Fruit fly (Drosophila melanogaster) whole organism, embryonic: ENCODE results near the gene Rtnl1.

ENCODE experiments used
- Awh ChIP-seq: fragments of 200-800 bp; sonication (Bioruptor generic); IDR thresholded peaks from 2 replicates; pipeline ENCODE4, ENCODE4 v1.3.6; 2022; ENCODE audit warnings: missing biosample characterization, missing genetic modification characterization
- CG12236 ChIP-seq: fragments of 200-800 bp; sonication (Bioruptor generic); optimal IDR thresholded peaks from 2 replicates; lab custom pipeline; 2016; ENCODE audit warnings: missing biosample characterization, missing genetic modification characterization
- CG13287 ChIP-seq: fragments of 200-800 bp; sonication (Bioruptor generic); IDR thresholded peaks from 2 replicates; pipeline ENCODE4 v1.3.6; 2022; ENCODE audit warnings: missing biosample characterization, missing genetic modification characterization; ENCODE audit not compliant: partially characterized antibody
- CG18011 ChIP-seq: fragments of 200-800 bp; sonication (Bioruptor generic); optimal IDR thresholded peaks from 2 replicates; lab custom pipeline; 2017; ENCODE audit warnings: missing biosample characterization, missing genetic modification characterization, mild to moderate bottlenecking, moderate library complexity, missing genotype
- CG3281 ChIP-seq: fragments of 200-800 bp; sonication (Bioruptor generic); optimal IDR thresholded peaks from 3 replicates; lab custom pipeline; 2017; ENCODE audit warnings: missing biosample characterization, mild to moderate bottlenecking, missing genetic modification characterization
- CG6254 ChIP-seq: fragments of 200-800 bp; sonication (Bioruptor generic); optimal IDR thresholded peaks from 3 replicates; lab custom pipeline; 2017; ENCODE audit warnings: mild to moderate bottlenecking, missing biosample characterization, missing genetic modification reagents, missing genetic modification characterization
- CG7357 ChIP-seq: fragments of 200-800 bp; sonication (Bioruptor generic); IDR thresholded peaks from 3 replicates; pipeline ENCODE4 v1.3.6; 2022; ENCODE audit warnings: missing biosample characterization, missing genetic modification characterization
- CG8765 ChIP-seq: fragments of 200-800 bp; sonication (Bioruptor generic); IDR thresholded peaks from 2 replicates; pipeline ENCODE4 v1.3.6; 2022; ENCODE audit warnings: missing biosample characterization, missing genetic modification characterization
- Deaf1 ChIP-seq: fragments of 200-800 bp; optimal IDR thresholded peaks from 3 replicates; lab custom pipeline; 2019; ENCODE audit warnings: missing biosample characterization, mild to moderate bottlenecking, missing genetic modification characterization, moderate library complexity
- Dfd ChIP-seq, 2 experiments: fragments of >200 bp; optimal IDR thresholded peaks; 2 replicates each; lab custom pipeline; 2017; ENCODE audit warnings: missing biosample characterization in 2 of 2, missing genetic modification characterization in 2 of 2
- Dp ChIP-seq: fragments of 200-800 bp; sonication (Bioruptor generic); optimal IDR thresholded peaks from 2 replicates; lab custom pipeline; 2018; ENCODE audit warnings: missing biosample characterization, mild to moderate bottlenecking, missing genetic modification characterization, moderate library complexity
- E2f1 ChIP-seq: fragments of 200-800 bp; sonication (Bioruptor generic); IDR thresholded peaks from 2 replicates; pipeline ENCODE4 v1.3.6; 2022; ENCODE audit warnings: missing biosample characterization, missing genetic modification characterization
- E2f2 ChIP-seq: fragments of 200-800 bp; sonication (Bioruptor generic); IDR thresholded peaks from 2 replicates; pipeline ENCODE4 v1.3.6; 2022; ENCODE audit warnings: missing biosample characterization, missing genetic modification characterization
- HHEX ChIP-seq: fragments of 200-800 bp; sonication (Bioruptor generic); optimal IDR thresholded peaks from 3 replicates; lab custom pipeline; 2017; ENCODE audit warnings: missing biosample characterization, mild to moderate bottlenecking, missing genetic modification characterization, missing genetic modification reagents
- Hsf ChIP-seq: fragments of 200-800 bp; sonication (Bioruptor generic); optimal IDR thresholded peaks from 3 replicates; lab custom pipeline; 2016; ENCODE audit warnings: missing biosample characterization, missing genetic modification characterization
- MBD-R2 ChIP-seq: fragments of 200-800 bp; sonication (Bioruptor generic); IDR thresholded peaks from 2 replicates; pipeline ENCODE4 v1.3.6; 2022; ENCODE audit warnings: missing biosample characterization, missing genetic modification characterization
- Med ChIP-seq: fragments of 200-800 bp; sonication (Bioruptor generic); peaks from one replicate; lab custom pipeline; 2016; ENCODE audit warnings: missing biosample characterization, missing genetic modification characterization, mild to moderate bottlenecking, inconsistent platforms, moderate library complexity
- Taf1 ChIP-seq: fragments of 200-800 bp; sonication (Bioruptor generic); IDR thresholded peaks from 2 replicates; pipeline ENCODE4 v1.3.6; 2022; ENCODE audit warnings: missing biosample characterization, missing genetic modification characterization
- btn ChIP-seq: fragments of 200-800 bp; sonication (Bioruptor generic); optimal IDR thresholded peaks from 2 replicates; lab custom pipeline; 2016; ENCODE audit warnings: missing biosample characterization, missing genetic modification characterization
- chinmo ChIP-seq: fragments of 200-800 bp; sonication (Bioruptor generic); IDR thresholded peaks from 4 replicates; pipeline ENCODE4 v1.3.6; 2022; ENCODE audit warnings: missing biosample characterization, missing genetic modification characterization; ENCODE audit not compliant: partially characterized antibody
- crol ChIP-seq: fragments of 200-800 bp; sonication (Bioruptor generic); IDR thresholded peaks from 2 replicates; pipeline ENCODE4 v1.3.6; 2022; ENCODE audit warnings: missing biosample characterization, missing genetic modification characterization
- crp ChIP-seq, 2 experiments: fragments of 200-800 bp; sonication (Bioruptor generic); optimal IDR thresholded peaks; 2 replicates in 1 of 2; 3 replicates in 1 of 2; lab custom pipeline; 2017; ENCODE audit warnings: missing biosample characterization in 2 of 2, missing genetic modification characterization in 2 of 2, mild to moderate bottlenecking in 1 of 2, moderate library complexity in 1 of 2
- danr ChIP-seq: fragments of 200-800 bp; sonication (Bioruptor generic); IDR thresholded peaks from 2 replicates; pipeline ENCODE4 v1.3.6; 2022; ENCODE audit warnings: missing biosample characterization, missing genetic modification characterization
- fd102C ChIP-seq: fragments of 200-800 bp; sonication (Bioruptor generic); optimal IDR thresholded peaks from 2 replicates; lab custom pipeline; 2018; ENCODE audit warnings: missing biosample characterization, mild to moderate bottlenecking, missing genetic modification characterization, moderate library complexity
- fd3F ChIP-seq: fragments of 200-800 bp; sonication (Bioruptor generic); optimal IDR thresholded peaks from 2 replicates; lab custom pipeline; 2018; ENCODE audit warnings: missing biosample characterization, mild to moderate bottlenecking, missing genetic modification characterization, moderate library complexity
- ftz-f1 ChIP-seq: fragments of 200-800 bp; sonication (Bioruptor generic); optimal IDR thresholded peaks from 2 replicates; lab custom pipeline; 2016; ENCODE audit warnings: missing biosample characterization, missing genetic modification characterization
- gem ChIP-seq: fragments of 200-800 bp; sonication (Bioruptor generic); optimal IDR thresholded peaks from 2 replicates; lab custom pipeline; 2019; ENCODE audit warnings: missing biosample characterization, mild to moderate bottlenecking, missing genetic modification characterization, moderate library complexity
- hkb ChIP-seq, 2 experiments: fragments of 200-800 bp in 1 of 2; fragments of >200 bp in 1 of 2; sonication (Bioruptor generic) in 1 of 2; IDR thresholded peaks in 1 of 2; optimal IDR thresholded peaks in 1 of 2; 2 replicates each; pipeline versions ENCODE4 v1.3.6 to Lab custom; 2017 to 2022; ENCODE audit warnings: missing biosample characterization in 1 of 2, missing genetic modification characterization in 1 of 2
- oc ChIP-seq: fragments of 200-800 bp; sonication (Bioruptor generic); optimal IDR thresholded peaks from 2 replicates; lab custom pipeline; 2018; ENCODE audit warnings: missing biosample characterization, mild to moderate bottlenecking, missing genetic modification characterization, moderate library complexity
- pum ChIP-seq: fragments of 200-800 bp; sonication (Bioruptor generic); optimal IDR thresholded peaks from 2 replicates; lab custom pipeline; 2016; ENCODE audit warnings: missing biosample characterization, missing genetic modification characterization
- pzg ChIP-seq: fragments of 200-800 bp; sonication (Bioruptor generic); optimal IDR thresholded peaks from 3 replicates; lab custom pipeline; 2018; ENCODE audit warnings: missing biosample characterization, mild to moderate bottlenecking, missing genetic modification characterization, moderate library complexity
- ranshi ChIP-seq: fragments of 200-800 bp; sonication (Bioruptor generic); IDR thresholded peaks from 2 replicates; pipeline ENCODE4 v1.3.6; 2022; ENCODE audit warnings: missing biosample characterization, missing genetic modification characterization
- schlank ChIP-seq: fragments of 200-800 bp; sonication (Bioruptor generic); optimal IDR thresholded peaks from 2 replicates; lab custom pipeline; 2018; ENCODE audit warnings: missing biosample characterization, mild to moderate bottlenecking, missing genetic modification characterization
- slou ChIP-seq: fragments of 200-800 bp; sonication (Bioruptor generic); optimal IDR thresholded peaks from 3 replicates; lab custom pipeline; 2016; ENCODE audit warnings: missing biosample characterization, missing genetic modification characterization
- tap ChIP-seq: fragments of 200-800 bp; optimal IDR thresholded peaks from 3 replicates; lab custom pipeline; 2019; ENCODE audit warnings: missing biosample characterization, mild to moderate bottlenecking, missing genetic modification characterization, moderate library complexity
- tll ChIP-seq, 2 experiments: fragments of 200-800 bp in 1 of 2; fragments of >200 bp in 1 of 2; sonication (Bioruptor generic) in 1 of 2; optimal IDR thresholded peaks; 2 replicates each; lab custom pipeline; 2017 to 2019; ENCODE audit warnings: missing biosample characterization in 2 of 2, missing genetic modification characterization in 2 of 2, mild to moderate bottlenecking in 1 of 2, moderate library complexity in 1 of 2

The Rtnl1 gene

dm6 chr2L:4981278-4981966 is 28.1 kb downstream of the Rtnl1 start, which contains the start of the genes CG8892 and CG34126 (continued):
- TF ChIP-seq ftz-f1 (GFP tag; lab: Kevin White, UChicago) (peak; percentile 92), Hsf (GFP tag; lab: Kevin White, UChicago) (peak; percentile 99), btn (GFP tag; lab: Kevin White, UChicago) (peak; percentile 64), CG12236 (peak; percentile 87), Deaf1 (peak; percentile 81), fd102C (GFP tag; lab: Kevin White, UChicago) (peak; percentile 68), Awh (GFP tag; lab: Robert Waterston, UW) (peak; percentile 81), fd3F (GFP tag; lab: Kevin White, UChicago) (peak; percentile 95), E2f1 (GFP tag; lab: Robert Waterston, UW) (peak; percentile 94), CG7357 (GFP tag; lab: Robert Waterston, UW) (peak; percentile 92), oc (peak; percentile 89), slou (peak; percentile 98), HHEX (GFP tag; lab: Kevin White, UChicago) (peak; percentile 97), CG8765 (GFP tag; lab: Robert Waterston, UW) (peak; percentile 94), tll (GFP tag; optimal IDR thresholded peaks at IDR 0.05; lab: Kevin White, UChicago) (peak; percentile 67 to 95)

- TF ChIP-seq crp (GFP tag; optimal IDR thresholded peaks at IDR 0.05; lab: Kevin White, UChicago) (peak in 1 of 2 experiments; percentile 83), MBD-R2 (peak; percentile 52), E2f2 (GFP tag; lab: Robert Waterston, UW) (peak; percentile 88), CG3281 (GFP tag; lab: Kevin White, UChicago) (peak; percentile 83), gem (tag; lab: Kevin White, UChicago) (no peak), danr (GFP tag; lab: Robert Waterston, UW) (no peak), Dfd (GFP tag; optimal IDR thresholded peaks at IDR 0.05; lab: Kevin White, UChicago) (no peak), ranshi (GFP tag; lab: Robert Waterston, UW) (no peak), tap (tag; lab: Kevin White, UChicago) (no peak), Dp (GFP tag; lab: Kevin White, UChicago) (peak; percentile 77), Taf1 (GFP tag; lab: Robert Waterston, UW) (no peak), schlank (no peak), CG13287 (GFP tag; lab: Robert Waterston, UW) (peak; percentile 16; the same call in 1 of the 2 replicates), CG18011 (GFP tag; lab: Kevin White, UChicago) (peak; percentile 17), chinmo (GFP tag; lab: Robert Waterston, UW) (0 out of 4 replicates have a peak, but pooled peaks have one; percentile 64), pum (no peak), crol (no peak), CG6254 (GFP tag; lab: Kevin White, UChicago) (peak; percentile 97), Med (GFP tag; lab: Kevin White, UChicago) (peak; percentile 25), pzg (GFP tag; lab: Kevin White, UChicago) (peak; percentile 8), hkb (optimal IDR thresholded peaks at IDR 0.05; lab: Kevin White, UChicago) (no peak), hkb (GFP tag; IDR thresholded peaks at IDR 0.05; lab: Robert Waterston, UW) (no peak), tll (GFP tag; optimal IDR thresholded peaks at IDR 0.05; lab: Kevin White, UChicago) (no peak)
Measured at dm6 chr2L:4979138-4979537, 30.4 kb downstream of the Rtnl1 start, which contains the start of gene CG8891. TSS of gene CG8891 (minus strand) at chr2L:4979379.
